Fruit fly (Drosophila melanogaster) whole organism, pupa: ENCODE measurements around the gene CG5167.

Experiments used
- CG10348 ChIP-seq: fragments of 200-800 bp; sonication (Bioruptor generic); IDR thresholded peaks from 2 replicates; pipeline ENCODE4 v1.3.6; 2022; ENCODE audit warnings: missing biosample characterization, missing genetic modification characterization
- CG12605 ChIP-seq: fragments of 200-800 bp; sonication (Bioruptor generic); IDR thresholded peaks from 2 replicates; pipeline ENCODE4 v1.3.6; 2022; ENCODE audit warnings: missing biosample characterization, missing genetic modification characterization
- CG13204 ChIP-seq: fragments of 200-800 bp; sonication (Bioruptor generic); optimal IDR thresholded peaks from 2 replicates; lab custom pipeline; 2018; ENCODE audit warnings: missing biosample characterization, mild to moderate bottlenecking, missing genetic modification characterization, moderate library complexity
- CG14655 ChIP-seq: fragments of 200-800 bp; sonication (Bioruptor generic); optimal IDR thresholded peaks from 3 replicates; lab custom pipeline; 2017; ENCODE audit warnings: mild to moderate bottlenecking, missing biosample characterization, missing genetic modification reagents, missing genetic modification characterization
- CG15710 ChIP-seq: fragments of 200-800 bp; sonication (Bioruptor generic); optimal IDR thresholded peaks from 2 replicates; lab custom pipeline; 2018; ENCODE audit warnings: missing biosample characterization, mild to moderate bottlenecking, missing genetic modification characterization, moderate library complexity
- CG17806 ChIP-seq: fragments of 200-800 bp; sonication (Bioruptor generic); optimal IDR thresholded peaks from 2 replicates; lab custom pipeline; 2018; ENCODE audit warnings: missing biosample characterization, mild to moderate bottlenecking, missing genetic modification characterization, moderate library complexity
- CG32121 ChIP-seq: fragments of 200-800 bp; sonication (Bioruptor generic); IDR thresholded peaks from 2 replicates; pipeline ENCODE4 v1.3.6; 2022; ENCODE audit warnings: missing biosample characterization, missing genetic modification characterization
- CG34367 ChIP-seq: fragments of 200-800 bp; sonication (Bioruptor generic); optimal IDR thresholded peaks from 2 replicates; lab custom pipeline; 2018; ENCODE audit warnings: missing biosample characterization, mild to moderate bottlenecking, missing genetic modification characterization
- CG4496 ChIP-seq: fragments of 200-800 bp; sonication (Bioruptor generic); IDR thresholded peaks from 3 replicates; pipeline ENCODE4 v1.3.6; 2022; ENCODE audit warnings: missing biosample characterization, missing genetic modification characterization
- CG8159 ChIP-seq: fragments of 200-800 bp; sonication (Bioruptor generic); optimal IDR thresholded peaks from 3 replicates; lab custom pipeline; 2018; ENCODE audit warnings: missing biosample characterization, mild to moderate bottlenecking, missing genetic modification characterization, moderate library complexity
- CG8301 ChIP-seq: fragments of 200-800 bp; sonication (Bioruptor generic); optimal IDR thresholded peaks from 2 replicates; lab custom pipeline; 2018; ENCODE audit warnings: missing biosample characterization, mild to moderate bottlenecking, missing genetic modification characterization
- CG9948 ChIP-seq: fragments of 200-800 bp; sonication (Bioruptor generic); optimal IDR thresholded peaks from 2 replicates; lab custom pipeline; 2018; ENCODE audit warnings: missing biosample characterization, mild to moderate bottlenecking, missing genetic modification characterization, moderate library complexity
- D1 ChIP-seq: fragments of 200-800 bp; sonication (Bioruptor generic); optimal IDR thresholded peaks from 2 replicates; lab custom pipeline; 2018; ENCODE audit warnings: missing biosample characterization, mild to moderate bottlenecking, missing genetic modification characterization, moderate library complexity
- EcR ChIP-seq: fragments of 200-800 bp; sonication (Bioruptor generic); optimal IDR thresholded peaks from 3 replicates; lab custom pipeline; 2019; ENCODE audit warnings: missing biosample characterization, missing genetic modification characterization, mild to moderate bottlenecking, moderate library complexity, missing genetic modification reagents
- Ets98B ChIP-seq: fragments of 200-800 bp; sonication (Bioruptor generic); IDR thresholded peaks from 2 replicates; pipeline ENCODE4 v1.3.6; 2022; ENCODE audit warnings: missing biosample characterization, missing genetic modification characterization
- Pif1A ChIP-seq: fragments of 200-800 bp; sonication (Bioruptor generic); optimal IDR thresholded peaks from 3 replicates; lab custom pipeline; 2016; ENCODE audit warnings: missing biosample characterization, missing genetic modification characterization
- Pif1B ChIP-seq: fragments of 200-800 bp; sonication (Bioruptor generic); optimal IDR thresholded peaks from 3 replicates; lab custom pipeline; 2016; ENCODE audit warnings: missing biosample characterization, missing genetic modification characterization
- Snoo ChIP-seq: fragments of 200-800 bp; sonication (Bioruptor generic); optimal IDR thresholded peaks from 3 replicates; lab custom pipeline; 2017; ENCODE audit warnings: missing biosample characterization, mild to moderate bottlenecking, missing genetic modification characterization, inconsistent platforms
- fd96Ca ChIP-seq: fragments of 200-800 bp; sonication (Bioruptor generic); IDR thresholded peaks from 3 replicates; pipeline ENCODE4 v1.3.6; 2022; ENCODE audit warnings: missing biosample characterization, missing genetic modification characterization
- gl ChIP-seq: fragments of 200-800 bp; sonication (Bioruptor generic); optimal IDR thresholded peaks from 2 replicates; lab custom pipeline; 2018; ENCODE audit warnings: missing biosample characterization, mild to moderate bottlenecking, missing genetic modification characterization
- rn ChIP-seq: fragments of 200-800 bp; sonication (Bioruptor generic); IDR thresholded peaks from 2 replicates; pipeline ENCODE4 v1.3.6; 2022; ENCODE audit warnings: missing biosample characterization, missing genetic modification characterization

Gene CG5167

dm6 chr3R:12378200-12378599 is 28.1 kb upstream of the CG5167 start, which contains the start of gene GstD7:
GstD7 (plus strand) TSS chr3R:12378500.
- TF ChIP-seq CG32121 (no peak), CG12605 (GFP tag; lab: Robert Waterston, UW) (no peak), CG15710 (tag; lab: Kevin White, UChicago) (no peak), fd96Ca (GFP tag; lab: Robert Waterston, UW) (no peak), CG14655 (GFP tag; lab: Kevin White, UChicago) (no peak), CG8159 (no peak), CG9948 (tag; lab: Kevin White, UChicago) (no peak), EcR (GFP tag; lab: Kevin White, UChicago) (no peak), Ets98B (GFP tag; lab: Robert Waterston, UW) (no peak), gl (tag; lab: Kevin White, UChicago) (no peak)

DNA sequence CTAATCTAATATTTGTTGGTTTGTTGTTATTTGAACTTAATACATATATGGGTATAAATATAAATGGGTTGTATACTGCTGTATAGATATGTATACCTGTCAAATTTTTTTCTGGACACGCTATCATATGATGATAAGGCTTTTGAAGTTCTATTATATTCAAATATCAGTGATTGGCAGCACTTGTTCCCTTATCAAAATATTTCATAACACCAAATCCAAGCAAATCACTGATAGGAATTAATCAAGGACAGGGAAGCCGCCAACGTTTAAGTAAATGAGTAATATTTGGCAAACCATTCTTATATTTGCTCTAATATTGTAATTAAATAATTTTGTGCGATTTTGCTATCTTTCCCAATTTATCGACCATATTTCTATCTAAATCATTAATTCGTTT is 27.1 kb upstream of the CG5167 start:
- TF ChIP-seq CG13204 (GFP tag; lab: Kevin White, UChicago) (no peak), CG10348 (GFP tag; lab: Robert Waterston, UW) (no peak), CG4496 (GFP tag; lab: Robert Waterston, UW) (no peak), fd96Ca (GFP tag; lab: Robert Waterston, UW) (no peak), CG34367 (tag; lab: Kevin White, UChicago) (no peak), Pif1B (GFP tag; lab: Kevin White, UChicago) (no peak), CG32121 (no peak), EcR (GFP tag; lab: Kevin White, UChicago) (no peak), Ets98B (GFP tag; lab: Robert Waterston, UW) (no peak), CG8159 (no peak)

DNA sequence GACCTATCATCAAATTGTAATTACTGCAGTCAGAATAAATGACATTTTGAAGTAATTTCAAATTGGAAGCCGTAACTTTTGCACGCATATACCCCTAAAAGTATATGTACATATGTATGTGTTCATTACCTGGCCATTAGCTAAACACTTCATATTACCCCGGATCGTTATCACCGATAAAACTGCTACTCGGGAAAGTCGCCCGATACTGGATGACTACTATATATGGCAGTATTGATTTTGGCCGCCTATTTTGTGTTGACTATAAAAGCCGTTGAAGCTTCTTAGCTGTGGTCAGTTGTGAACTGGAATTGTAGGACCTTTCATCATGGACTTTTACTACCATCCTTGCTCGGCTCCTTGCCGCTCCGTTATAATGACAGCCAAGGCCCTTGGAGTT is 26.6 kb upstream of the CG5167 start, which contains the start of gene GstD8:
GstD8 (plus strand) TSS at position 301 of the 400 bp plus-strand sequence.
- no peak for TF ChIP-seq Ets98B (GFP tag; lab: Robert Waterston, UW)
- no peak for TF ChIP-seq rn
- TF ChIP-seq gl (tag; lab: Kevin White, UChicago): no peak
- TF ChIP-seq Pif1B (GFP tag; lab: Kevin White, UChicago): no peak
- no peak for TF ChIP-seq fd96Ca (GFP tag; lab: Robert Waterston, UW)
- no peak for TF ChIP-seq CG13204 (GFP tag; lab: Kevin White, UChicago)
- no peak for TF ChIP-seq CG8159
- no peak for TF ChIP-seq CG9948 (tag; lab: Kevin White, UChicago)
- TF ChIP-seq Pif1A (GFP tag; lab: Kevin White, UChicago): no peak
- TF ChIP-seq CG10348 (GFP tag; lab: Robert Waterston, UW): no peak
- TF ChIP-seq CG14655 (GFP tag; lab: Kevin White, UChicago): no peak
- no peak for TF ChIP-seq CG4496 (GFP tag; lab: Robert Waterston, UW)

DNA sequence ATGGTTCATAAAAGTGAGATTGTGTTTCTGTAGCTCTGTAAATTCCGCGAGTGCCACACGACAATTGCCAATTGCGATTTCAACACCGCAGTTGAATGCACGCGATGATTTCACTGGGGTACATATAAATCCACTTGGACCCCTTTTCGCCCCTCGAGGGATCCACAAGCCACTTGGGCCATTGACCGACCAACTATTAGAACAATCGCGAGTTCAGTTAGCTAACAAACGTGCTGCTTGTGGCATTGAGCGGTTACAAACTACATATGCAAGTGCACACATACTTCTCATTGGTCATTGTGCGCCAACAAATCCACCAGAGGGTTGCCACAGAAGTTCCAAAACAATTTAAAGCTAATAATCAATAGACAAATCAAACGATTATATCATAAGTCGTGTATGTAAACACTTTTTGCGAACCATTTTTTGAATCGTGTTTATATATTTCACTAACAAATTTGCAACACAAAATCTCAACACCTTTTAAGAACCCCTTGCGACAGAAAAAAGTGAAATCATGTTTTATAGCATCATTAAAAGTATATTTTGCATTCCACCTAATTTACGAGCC is 25.1 kb upstream of the CG5167 start:
- TF ChIP-seq CG8301 (peak; percentile 73), CG14655 (GFP tag; lab: Kevin White, UChicago) (peak; percentile 69), Ets98B (GFP tag; lab: Robert Waterston, UW) (peak; percentile 55; the same call in 1 of the 2 replicates), CG9948 (tag; lab: Kevin White, UChicago) (no peak), CG32121 (peak; percentile 58; the same call in 1 of the 2 replicates), CG4496 (GFP tag; lab: Robert Waterston, UW) (peak; percentile 67), Snoo (tag; lab: Kevin White, UChicago) (no peak), EcR (GFP tag; lab: Kevin White, UChicago) (peak; percentile 58)
- TF ChIP-seq, all 21 proteins: peak for 6

DNA sequence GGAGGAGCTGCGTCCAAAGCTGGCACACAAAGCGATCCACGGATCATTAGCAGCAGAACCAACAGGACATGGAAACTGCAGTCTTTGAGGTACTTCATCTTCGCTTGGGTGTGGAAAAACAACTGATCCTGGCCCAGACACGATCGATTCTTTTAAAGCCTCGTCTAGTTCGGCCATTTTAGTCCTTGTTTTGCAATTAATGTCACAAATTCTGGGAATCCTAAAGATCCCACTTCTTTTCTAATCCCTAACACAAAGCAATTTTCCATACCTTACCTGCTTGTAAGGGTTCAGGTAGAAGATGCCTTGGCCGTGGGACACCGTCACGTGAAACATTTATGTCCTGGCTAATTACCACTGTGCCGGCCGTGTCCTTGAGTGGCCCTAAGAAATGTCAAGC is 23.8 kb upstream of the CG5167 start, which contains the start of gene CG10035:
CG10035 (minus strand) TSS at position 129 of the 400 bp plus-strand sequence.
- TF ChIP-seq CG14655 (GFP tag; lab: Kevin White, UChicago) (no peak), CG32121 (no peak), CG8301 (no peak), CG9948 (tag; lab: Kevin White, UChicago) (no peak), CG17806 (no peak), Ets98B (GFP tag; lab: Robert Waterston, UW) (no peak), CG12605 (GFP tag; lab: Robert Waterston, UW) (no peak)

- no peak for TF ChIP-seq CG8301
- no peak for TF ChIP-seq CG10348 (GFP tag; lab: Robert Waterston, UW)
- TF ChIP-seq CG15710 (tag; lab: Kevin White, UChicago): no peak
- TF ChIP-seq gl (tag; lab: Kevin White, UChicago): no peak
- no peak for TF ChIP-seq fd96Ca (GFP tag; lab: Robert Waterston, UW)
- TF ChIP-seq Pif1A (GFP tag; lab: Kevin White, UChicago): no peak
- no peak for TF ChIP-seq CG4496 (GFP tag; lab: Robert Waterston, UW)
- no peak for TF ChIP-seq CG9948 (tag; lab: Kevin White, UChicago)
- TF ChIP-seq Snoo (tag; lab: Kevin White, UChicago): no peak
- no peak for TF ChIP-seq CG34367 (tag; lab: Kevin White, UChicago)
- TF ChIP-seq rn: no peak
These were observed 23.3 kb upstream of the CG5167 start, which contains the start of gene GstD11 for dm6 chr3R:12383036-12383435. GstD11 (plus strand) TSS chr3R:12383336.

- TF ChIP-seq D1 (tag; lab: Kevin White, UChicago) (peak; percentile 71), CG9948 (tag; lab: Kevin White, UChicago) (no peak)
These were observed 22.5 kb upstream of the CG5167 start for dm6 chr3R:12383784-12384183.
